Worm (Caenorhabditis elegans) whole organism, L1 larva: Measurements from ENCODE around the gene C14A4.7.
A peak's percentile ranks its signal among the peaks of the same experiment; 100 is the strongest.

Experiments used
- F16B12.6 ChIP-seq: fragments of 150-350 bp; optimal IDR thresholded peaks from 2 replicates; lab custom pipeline; 2014; ENCODE audit warnings: missing biosample characterization, missing genetic modification characterization
- alr-1 ChIP-seq: fragments of 200-800 bp; sonication (Bioruptor generic); optimal IDR thresholded peaks from 2 replicates; lab custom pipeline; 2018; ENCODE audit warnings: borderline replicate concordance, mild to moderate bottlenecking, missing genetic modification characterization, missing compliant biosample characterization
- blmp-1 ChIP-seq: fragments of 150-350 bp; optimal IDR thresholded peaks from 2 replicates; lab custom pipeline; 2014; ENCODE audit warnings: missing biosample characterization, missing genetic modification characterization
- ceh-63 ChIP-seq: fragments of 200-800 bp; sonication (Bioruptor generic); optimal IDR thresholded peaks from 2 replicates; lab custom pipeline; 2018; ENCODE audit warnings: mild to moderate bottlenecking, missing genetic modification characterization, missing compliant biosample characterization
- ces-1 ChIP-seq: fragments of 150-350 bp; optimal IDR thresholded peaks from 2 replicates; lab custom pipeline; 2014; ENCODE audit warnings: missing biosample characterization, missing genetic modification reagents, missing genetic modification characterization
- elt-2 ChIP-seq: sonication (generic microtip); optimal IDR thresholded peaks from 2 replicates; lab custom pipeline; 2016; ENCODE audit warnings: missing genetic modification characterization, mild to moderate bottlenecking, inconsistent platforms, missing compliant biosample characterization, missing genetic modification reagents
- elt-3 ChIP-seq, 6 experiments: fragments of 150-350 bp in 1 of 6; sonication (generic microtip); optimal IDR thresholded peaks; 2 replicates each; lab custom pipeline; 2017 to 2018; ENCODE audit warnings: missing biosample characterization in 6 of 6, missing genetic modification characterization in 6 of 6, inconsistent platforms in 1 of 6
- ets-5 ChIP-seq: fragments of 200-800 bp; sonication (Bioruptor generic); IDR thresholded peaks from 2 replicates; pipeline ENCODE4 v1.3.6; 2022; ENCODE audit warnings: missing genetic modification characterization, missing compliant biosample characterization
- fos-1 ChIP-seq: fragments of 150-350 bp; optimal IDR thresholded peaks from 2 replicates; lab custom pipeline; 2014; ENCODE audit warnings: missing biosample characterization, missing genetic modification characterization
- hpl-2 ChIP-seq: fragments of 150-350 bp; optimal IDR thresholded peaks from 2 replicates; lab custom pipeline; 2014; ENCODE audit warnings: missing biosample characterization, missing genetic modification reagents, missing genetic modification characterization
- irx-1 ChIP-seq: sonication (generic microtip); optimal IDR thresholded peaks from 2 replicates; lab custom pipeline; 2016; ENCODE audit warnings: missing genetic modification characterization, missing compliant biosample characterization
- lin-13 ChIP-seq: fragments of 150-350 bp; optimal IDR thresholded peaks from 2 replicates; lab custom pipeline; 2014; ENCODE audit warnings: missing biosample characterization, missing genetic modification reagents, missing genetic modification characterization
- lin-14 ChIP-seq: fragments of 200-800 bp; sonication (Bioruptor generic); optimal IDR thresholded peaks from 2 replicates; lab custom pipeline; 2018; ENCODE audit warnings: mild to moderate bottlenecking, missing genetic modification characterization, moderate library complexity, missing compliant biosample characterization
- lin-15B ChIP-seq: fragments of 150-350 bp; sonication (generic microtip); optimal IDR thresholded peaks from 3 replicates; lab custom pipeline; 2014; ENCODE audit warnings: missing biosample characterization, missing genetic modification characterization
- lin-39 ChIP-seq: fragments of 150-350 bp; optimal IDR thresholded peaks from 2 replicates; lab custom pipeline; 2014; ENCODE audit warnings: missing biosample characterization, missing genetic modification reagents, missing genetic modification characterization
- lir-3 ChIP-seq: sonication (generic microtip); optimal IDR thresholded peaks from 2 replicates; lab custom pipeline; 2016; ENCODE audit warnings: mild to moderate bottlenecking, missing genetic modification characterization, moderate library complexity, missing compliant biosample characterization; ENCODE audit not compliant: poor library complexity
- mef-2 ChIP-seq: fragments of 150-350 bp; optimal IDR thresholded peaks from 2 replicates; lab custom pipeline; 2014; ENCODE audit warnings: missing biosample characterization, missing genetic modification characterization
- mep-1 ChIP-seq: fragments of 150-350 bp; optimal IDR thresholded peaks from 2 replicates; lab custom pipeline; 2014; ENCODE audit warnings: missing biosample characterization, missing genetic modification characterization
- nhr-11 ChIP-seq: fragments of 150-350 bp; optimal IDR thresholded peaks from 2 replicates; lab custom pipeline; 2014; ENCODE audit warnings: missing biosample characterization, missing genetic modification characterization
- nhr-19 ChIP-seq: fragments of 200-800 bp; sonication (Bioruptor generic); conservative IDR thresholded peaks from 2 replicates; pipeline ENCODE4 v1.3.6; 2022; ENCODE audit warnings: missing genetic modification characterization, missing compliant biosample characterization
- nhr-237 ChIP-seq: fragments of 150-350 bp; optimal IDR thresholded peaks from 2 replicates; lab custom pipeline; 2014; ENCODE audit warnings: missing biosample characterization, missing genetic modification characterization
- nhr-71 ChIP-seq: sonication (generic microtip); optimal IDR thresholded peaks from 2 replicates; lab custom pipeline; 2016; ENCODE audit warnings: mild to moderate bottlenecking, missing genetic modification characterization, moderate library complexity, missing compliant biosample characterization
- nhr-77 ChIP-seq: fragments of 150-350 bp; optimal IDR thresholded peaks from 2 replicates; lab custom pipeline; 2014; ENCODE audit warnings: missing biosample characterization, missing genetic modification characterization
- nhr-85 ChIP-seq: sonication (generic microtip); peaks from one replicate; lab custom pipeline; 2016; ENCODE audit warnings: missing genetic modification characterization, inconsistent platforms, missing compliant biosample characterization
- nhr-90 ChIP-seq: sonication (generic microtip); optimal IDR thresholded peaks from 2 replicates; lab custom pipeline; 2016; ENCODE audit warnings: mild to moderate bottlenecking, missing genetic modification characterization, missing compliant biosample characterization; ENCODE audit not compliant: poor library complexity
- rnt-1 ChIP-seq: sonication (generic microtip); optimal IDR thresholded peaks from 2 replicates; lab custom pipeline; 2016; ENCODE audit warnings: mild to moderate bottlenecking, missing genetic modification characterization, moderate library complexity, missing compliant biosample characterization
- skn-1 ChIP-seq: fragments of 150-350 bp; optimal IDR thresholded peaks from 2 replicates; lab custom pipeline; 2014; ENCODE audit warnings: missing biosample characterization, missing genetic modification characterization
- snpc-4 ChIP-seq: fragments of 150-350 bp; optimal IDR thresholded peaks from 2 replicates; lab custom pipeline; 2014; ENCODE audit warnings: missing biosample characterization, missing genetic modification characterization
- snu-23 ChIP-seq: sonication (generic microtip); optimal IDR thresholded peaks from 2 replicates; lab custom pipeline; 2016; ENCODE audit warnings: missing genetic modification characterization, missing compliant biosample characterization
- sox-4 ChIP-seq: sonication (generic microtip); optimal IDR thresholded peaks from 2 replicates; lab custom pipeline; 2016; ENCODE audit warnings: missing genetic modification characterization, missing compliant biosample characterization
- tlp-1 ChIP-seq: fragments of 150-350 bp; optimal IDR thresholded peaks from 2 replicates; lab custom pipeline; 2014; ENCODE audit warnings: missing biosample characterization, missing genetic modification characterization
- unc-130 ChIP-seq: fragments of 150-350 bp; optimal IDR thresholded peaks from 2 replicates; lab custom pipeline; 2017; ENCODE audit warnings: missing biosample characterization, missing genetic modification characterization, inconsistent platforms
- unc-30 ChIP-seq: sonication (generic microtip); optimal IDR thresholded peaks from 2 replicates; lab custom pipeline; 2017; ENCODE audit warnings: missing biosample characterization, missing genetic modification characterization
- unc-62 ChIP-seq: fragments of 150-350 bp; optimal IDR thresholded peaks from 2 replicates; lab custom pipeline; 2014; ENCODE audit warnings: missing biosample characterization, missing genetic modification reagents, missing genetic modification characterization
- unc-98 ChIP-seq: fragments of 200-800 bp; sonication (Bioruptor generic); IDR thresholded peaks from 2 replicates; pipeline ENCODE4 v1.3.6; 2022; ENCODE audit warnings: missing genetic modification characterization, missing compliant biosample characterization
- xbp-1 ChIP-seq: sonication (generic microtip); optimal IDR thresholded peaks from 2 replicates; lab custom pipeline; 2016; ENCODE audit warnings: missing genetic modification characterization, missing compliant biosample characterization
- zag-1 ChIP-seq: fragments of 150-350 bp; optimal IDR thresholded peaks from 2 replicates; lab custom pipeline; 2014; ENCODE audit warnings: missing biosample characterization, missing genetic modification characterization
- zip-4 ChIP-seq: fragments of 200-800 bp; sonication (Bioruptor generic); optimal IDR thresholded peaks from 2 replicates; lab custom pipeline; 2018; ENCODE audit warnings: mild to moderate bottlenecking, missing genetic modification characterization, moderate library complexity, missing compliant biosample characterization
- ztf-4 ChIP-seq: fragments of 150-350 bp; optimal IDR thresholded peaks from 2 replicates; lab custom pipeline; 2014; ENCODE audit warnings: missing biosample characterization, missing genetic modification characterization

Gene C14A4.7

DNA sequence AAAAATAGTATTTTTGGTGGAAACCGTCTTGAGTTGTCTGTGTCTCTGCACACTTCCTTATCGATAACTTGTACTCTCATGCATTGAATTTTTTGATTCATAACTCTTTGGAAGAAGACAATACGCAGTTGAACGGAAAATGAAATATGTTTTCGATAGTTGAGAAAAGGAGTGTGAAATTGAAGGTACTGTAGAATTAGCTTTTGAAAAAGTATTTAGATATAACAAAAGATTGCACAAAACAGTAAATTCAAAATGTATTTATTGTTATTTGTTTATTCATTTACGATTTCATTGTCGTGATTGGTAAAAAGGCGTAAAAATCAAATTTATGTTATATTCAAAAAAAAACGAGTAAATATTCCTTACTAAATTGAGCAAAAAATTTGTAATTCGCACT is at the start of gene C14A4.7:
Gene C14A4.7 (minus strand): TSS at position 101 of the 400 bp plus-strand sequence.
- TF ChIP-seq unc-98 (no peak), elt-2 (tag; lab: Kevin White, UChicago) (peak; percentile 16)

DNA sequence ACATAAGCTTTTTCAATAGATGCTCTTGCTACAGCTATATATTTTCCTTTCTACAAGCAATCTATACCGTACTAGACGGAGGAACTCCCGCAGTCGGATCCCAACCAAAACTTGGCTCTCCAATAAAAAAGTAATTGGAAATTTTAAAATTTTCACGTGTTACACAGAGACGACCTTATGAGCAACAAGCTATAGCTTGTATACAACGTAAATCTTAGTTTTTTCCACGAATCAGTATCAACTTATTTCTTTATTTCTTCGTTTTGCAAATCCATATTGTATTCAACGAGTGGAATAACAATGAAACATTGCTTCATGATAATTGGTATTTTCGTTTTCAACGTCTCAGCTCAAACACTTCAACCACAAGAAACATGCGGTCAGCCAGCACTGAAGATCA is 47.0 kb upstream of the C14A4.7 start, which contains the start of gene M28.4:
Gene M28.4 (plus strand): TSS at position 301 of the 400 bp plus-strand sequence.
- TF ChIP-seq nhr-77 (tag; lab: Kevin White, UChicago) (no peak), alr-1 (tag; lab: Kevin White, UChicago) (no peak), nhr-85 (tag; lab: Kevin White, UChicago) (no peak), lir-3 (tag; lab: Kevin White, UChicago) (no peak), nhr-19 (GFP tag; lab: Robert Waterston, UW) (no peak), zag-1 (tag; lab: Kevin White, UChicago) (no peak), unc-62 (GFP tag; lab: Kevin White, UChicago) (no peak), xbp-1 (tag; lab: Kevin White, UChicago) (no peak), nhr-11 (tag; lab: Kevin White, UChicago) (no peak), ces-1 (no peak), snu-23 (GFP tag; lab: Kevin White, UChicago) (no peak), nhr-237 (tag; lab: Kevin White, UChicago) (no peak), mef-2 (tag; lab: Kevin White, UChicago) (no peak), tlp-1 (tag; lab: Kevin White, UChicago) (no peak), F16B12.6 (no peak), zip-4 (no peak), skn-1 (tag; lab: Kevin White, UChicago) (no peak), lin-14 (no peak)

DNA sequence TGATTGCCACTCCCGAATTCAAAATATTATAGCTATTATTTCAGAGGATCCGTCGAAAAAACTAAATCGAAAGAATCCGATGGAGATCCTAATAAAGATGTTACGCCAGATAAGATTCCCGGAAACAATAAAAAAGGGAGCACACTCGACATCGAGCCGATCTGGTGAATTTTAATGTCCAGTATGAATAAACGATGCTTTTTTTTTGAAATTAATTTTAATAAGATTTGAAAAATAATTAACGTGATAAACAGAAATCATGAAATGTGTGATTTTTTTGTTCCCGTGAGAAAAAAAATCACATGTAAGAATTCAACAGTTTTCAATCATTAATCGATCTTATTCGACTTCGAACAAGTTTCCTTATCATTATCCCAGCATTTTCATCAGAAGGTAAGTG is 42.7 kb upstream of the C14A4.7 start, which contains the start of gene M28.9:
Gene M28.9 (plus strand): TSS at position 301 of the 400 bp plus-strand sequence.
- TF ChIP-seq sox-4 (tag; lab: Kevin White, UChicago) (no peak), snu-23 (GFP tag; lab: Kevin White, UChicago) (no peak), mep-1 (tag; lab: Kevin White, UChicago) (no peak), nhr-77 (tag; lab: Kevin White, UChicago) (no peak), lin-13 (GFP tag; lab: Kevin White, UChicago) (no peak), elt-3 (tag; optimal IDR thresholded peaks at IDR 0.05; lab: Kevin White, UChicago) (no peak), skn-1 (tag; lab: Kevin White, UChicago) (no peak), unc-130 (no peak), hpl-2 (GFP tag; lab: Kevin White, UChicago) (no peak), fos-1 (tag; lab: Kevin White, UChicago) (no peak), blmp-1 (tag; lab: Kevin White, UChicago) (no peak), alr-1 (tag; lab: Kevin White, UChicago) (no peak), lin-39 (tag; lab: Kevin White, UChicago) (no peak), ets-5 (GFP tag; lab: Robert Waterston, UW) (no peak), zip-4 (no peak), ceh-63 (no peak), ztf-4 (tag; lab: Kevin White, UChicago) (no peak), lin-15B (no peak), snpc-4 (tag; lab: Kevin White, UChicago) (no peak), tlp-1 (tag; lab: Kevin White, UChicago) (no peak)

DNA sequence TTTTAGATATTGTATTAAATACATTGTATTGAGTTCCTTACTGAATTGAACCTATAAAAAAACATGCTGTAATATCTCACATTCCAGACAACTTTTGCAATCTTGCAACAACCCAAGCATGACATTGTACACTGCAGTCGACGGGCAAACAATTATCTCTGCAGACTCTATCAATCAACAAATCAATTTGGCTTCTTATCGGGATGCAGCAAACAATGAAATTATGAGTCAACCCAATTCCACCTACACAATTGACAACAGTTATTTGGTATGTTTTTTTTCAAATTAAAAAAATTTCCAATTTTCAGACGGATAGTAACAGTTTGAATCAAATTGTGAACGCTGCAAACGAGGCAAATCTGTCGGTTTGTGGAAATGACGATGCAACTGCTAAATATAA is 34.6 kb upstream of the C14A4.7 start:
- TF ChIP-seq skn-1 (tag; lab: Kevin White, UChicago) (no peak), unc-30 (tag; lab: Kevin White, UChicago) (no peak), sox-4 (tag; lab: Kevin White, UChicago) (no peak), F16B12.6 (no peak), ceh-63 (no peak), snpc-4 (tag; lab: Kevin White, UChicago) (no peak), lin-14 (no peak), snu-23 (GFP tag; lab: Kevin White, UChicago) (no peak), tlp-1 (tag; lab: Kevin White, UChicago) (no peak), ztf-4 (tag; lab: Kevin White, UChicago) (no peak), nhr-11 (tag; lab: Kevin White, UChicago) (no peak), rnt-1 (tag; lab: Kevin White, UChicago) (no peak), nhr-71 (tag; lab: Kevin White, UChicago) (no peak), nhr-90 (tag; lab: Kevin White, UChicago) (no peak), ces-1 (no peak), irx-1 (no peak)
